Worm (Caenorhabditis elegans) whole organism, late embryonic: Measurements from ENCODE around the gene Y42A5A.3.

Experiments
- ama-1 ChIP-seq: fragments of 150-350 bp; optimal IDR thresholded peaks from 2 replicates; lab custom pipeline; 2014
- ceh-24 ChIP-seq: sonication (generic microtip); optimal IDR thresholded peaks from 2 replicates; lab custom pipeline; 2016; ENCODE audit warnings: mild to moderate bottlenecking, missing genetic modification characterization, missing compliant biosample characterization
- ceh-30 ChIP-seq: fragments of 150-350 bp; optimal IDR thresholded peaks from 2 replicates; lab custom pipeline; 2014; ENCODE audit warnings: missing biosample characterization, missing genetic modification characterization
- ceh-34 ChIP-seq: sonication (generic microtip); optimal IDR thresholded peaks from 2 replicates; lab custom pipeline; 2016; ENCODE audit warnings: mild to moderate bottlenecking, missing genetic modification characterization, missing compliant biosample characterization
- ceh-45 ChIP-seq: fragments of 200-800 bp; sonication (Bioruptor generic); IDR thresholded peaks from 2 replicates; pipeline ENCODE4 v1.3.6; 2022; ENCODE audit warnings: missing genetic modification reagents, missing genetic modification characterization, missing compliant biosample characterization
- che-1 ChIP-seq: sonication (generic microtip); optimal IDR thresholded peaks from 2 replicates; lab custom pipeline; 2016; ENCODE audit warnings: mild to moderate bottlenecking, missing genetic modification characterization, missing compliant biosample characterization
- pqm-1 ChIP-seq: sonication (generic microtip); optimal IDR thresholded peaks from 2 replicates; lab custom pipeline; 2016; ENCODE audit warnings: missing genetic modification characterization, missing compliant biosample characterization
- sox-2 ChIP-seq: fragments of 200-800 bp; sonication (Bioruptor generic); IDR thresholded peaks from 2 replicates; pipeline ENCODE4 v1.3.6; 2022; ENCODE audit warnings: missing genetic modification reagents, missing genetic modification characterization, missing compliant biosample characterization
- unc-42 ChIP-seq: sonication (generic microtip); optimal IDR thresholded peaks from 2 replicates; lab custom pipeline; 2016; ENCODE audit warnings: missing genotype, missing genetic modification characterization, missing compliant biosample characterization

- TF ChIP-seq ceh-45 (GFP tag; lab: Robert Waterston, UW) (no peak), che-1 (tag; lab: Kevin White, UChicago) (no peak), sox-2 (no peak), ceh-34 (no peak), ceh-30 (tag; lab: Kevin White, UChicago) (no peak), pqm-1 (tag; lab: Kevin White, UChicago) (no peak), unc-42 (tag; lab: Kevin White, UChicago) (no peak), ceh-24 (no peak), ama-1 (no peak)
These were observed 36.0 kb upstream of the Y42A5A.3 start for ce11 chrV:11131801-11132200.
